Worm (Caenorhabditis elegans) whole organism, young adult: ENCODE results near the gene fbxb-74.
A peak's percentile ranks its signal among the peaks of the same experiment; 100 is the strongest.

Experiments
- B0261.1 ChIP-seq: sonication (generic microtip); optimal IDR thresholded peaks from 2 replicates; lab custom pipeline; 2016; ENCODE audit warnings: mild to moderate bottlenecking, missing genetic modification characterization, moderate library complexity, missing compliant biosample characterization
- C06A6.2 ChIP-seq: fragments of 200-800 bp; sonication (Bioruptor generic); conservative IDR thresholded peaks from 2 replicates; pipeline ENCODE4 v1.3.6; 2022; ENCODE audit warnings: missing genetic modification characterization, missing compliant biosample characterization
- D2030.7 ChIP-seq: fragments of 200-800 bp; sonication (Bioruptor generic); IDR thresholded peaks from 2 replicates; pipeline ENCODE4 v1.3.6; 2022; ENCODE audit warnings: missing genetic modification reagents, missing genetic modification characterization, missing compliant biosample characterization
- F22D6.2 ChIP-seq: sonication (generic microtip); optimal IDR thresholded peaks from 2 replicates; lab custom pipeline; 2016; ENCODE audit warnings: mild to moderate bottlenecking, missing genetic modification characterization, missing compliant biosample characterization
- F37B4.10 ChIP-seq: fragments of 200-800 bp; sonication (Bioruptor generic); IDR thresholded peaks from 2 replicates; pipeline ENCODE4 v1.3.6; 2022; ENCODE audit warnings: missing genetic modification characterization, missing compliant biosample characterization
- F49E8.2 ChIP-seq: sonication (generic microtip); optimal IDR thresholded peaks from 3 replicates; lab custom pipeline; 2017; ENCODE audit warnings: missing genetic modification characterization, mild to moderate bottlenecking, missing compliant biosample characterization, antibody characterized with exemption, moderate library complexity; ENCODE audit not compliant: insufficient read depth
- T07F8.4 ChIP-seq: sonication (generic microtip); optimal IDR thresholded peaks from 2 replicates; lab custom pipeline; 2016; ENCODE audit warnings: mild to moderate bottlenecking, missing genetic modification characterization, moderate library complexity, missing compliant biosample characterization
- Y53G8AR.9 ChIP-seq: fragments of 200-800 bp; sonication (Bioruptor generic); conservative IDR thresholded peaks from 2 replicates; pipeline ENCODE4 v1.3.6; 2022; ENCODE audit warnings: missing genetic modification reagents, missing genetic modification characterization, missing compliant biosample characterization
- Y56A3A.18 ChIP-seq: fragments of 200-800 bp; sonication (Bioruptor generic); IDR thresholded peaks from 2 replicates; pipeline ENCODE4 v1.3.6; 2022; ENCODE audit warnings: missing genetic modification reagents, missing genetic modification characterization, missing compliant biosample characterization
- akir-1 ChIP-seq: fragments of 200-800 bp; sonication (Bioruptor generic); optimal IDR thresholded peaks from 2 replicates; lab custom pipeline; 2018; ENCODE audit warnings: mild to moderate bottlenecking, missing genetic modification characterization, moderate library complexity, missing compliant biosample characterization
- ama-1 ChIP-seq, 3 experiments: fragments of 150-350 bp in 1 of 3; sonication (generic microtip) in 2 of 3; optimal IDR thresholded peaks; 2 replicates each; lab custom pipeline; 2014 to 2018; ENCODE audit warnings: missing biosample characterization in 2 of 3, missing genetic modification characterization in 2 of 3, missing genetic modification reagents in 2 of 3
- aptf-2 ChIP-seq: fragments of 200-800 bp; sonication (Bioruptor generic); conservative IDR thresholded peaks from 2 replicates; pipeline ENCODE4 v1.3.6; 2022; ENCODE audit warnings: missing genetic modification reagents, missing genetic modification characterization, missing compliant biosample characterization
- aptf-3 ChIP-seq: fragments of 200-800 bp; sonication (Bioruptor generic); IDR thresholded peaks from 2 replicates; pipeline ENCODE4 v1.3.6; 2022; ENCODE audit warnings: missing genetic modification characterization, missing compliant biosample characterization
- attf-3 ChIP-seq: fragments of 200-800 bp; sonication (Bioruptor generic); conservative IDR thresholded peaks from 2 replicates; pipeline ENCODE4 v1.3.6; 2022; ENCODE audit warnings: missing genetic modification reagents, missing genetic modification characterization, missing compliant biosample characterization
- attf-6 ChIP-seq: fragments of 200-800 bp; sonication (Bioruptor generic); IDR thresholded peaks from 2 replicates; pipeline ENCODE4 v1.3.6; 2022; ENCODE audit warnings: missing genetic modification reagents, missing genetic modification characterization, missing compliant biosample characterization
- bed-2 ChIP-seq: fragments of 200-800 bp; sonication (Bioruptor generic); IDR thresholded peaks from 2 replicates; pipeline ENCODE4 v1.3.6; 2022; ENCODE audit warnings: missing genetic modification reagents, missing genetic modification characterization, missing compliant biosample characterization
- cebp-1 ChIP-seq, 2 experiments: fragments of 200-800 bp in 1 of 2; sonication (Bioruptor generic) in 1 of 2; sonication (generic microtip) in 1 of 2; IDR thresholded peaks in 1 of 2; optimal IDR thresholded peaks in 1 of 2; 2 replicates each; pipeline versions ENCODE4 v1.3.6 to Lab custom; 2017 to 2022; ENCODE audit warnings: missing compliant biosample characterization in 2 of 2, missing genetic modification characterization in 2 of 2, mild to moderate bottlenecking in 1 of 2, missing genetic modification reagents in 1 of 2, moderate library complexity in 1 of 2
- cebp-2 ChIP-seq: fragments of 200-800 bp; sonication (Bioruptor generic); IDR thresholded peaks from 2 replicates; pipeline ENCODE4 v1.3.6; 2022; ENCODE audit warnings: missing genetic modification characterization, missing compliant biosample characterization
- ceh-27 ChIP-seq: fragments of 200-800 bp; sonication (Bioruptor generic); optimal IDR thresholded peaks from 2 replicates; lab custom pipeline; 2018; ENCODE audit warnings: mild to moderate bottlenecking, missing genetic modification characterization, moderate library complexity, missing compliant biosample characterization
- ceh-91 ChIP-seq: fragments of 200-800 bp; sonication (Bioruptor generic); IDR thresholded peaks from 2 replicates; pipeline ENCODE4 v1.3.6; 2022; ENCODE audit warnings: missing genetic modification reagents, missing genetic modification characterization, missing compliant biosample characterization
- dox-1 ChIP-seq: fragments of 200-800 bp; sonication (Bioruptor generic); IDR thresholded peaks from 2 replicates; pipeline ENCODE4 v1.3.6; 2022; ENCODE audit warnings: missing genetic modification reagents, missing genetic modification characterization, missing compliant biosample characterization
- dpff-1 ChIP-seq: sonication (generic microtip); optimal IDR thresholded peaks from 2 replicates; lab custom pipeline; 2017; ENCODE audit warnings: mild to moderate bottlenecking, missing genetic modification characterization, missing compliant biosample characterization
- dpl-1 ChIP-seq: fragments of 150-350 bp; optimal IDR thresholded peaks from 2 replicates; lab custom pipeline; 2014; ENCODE audit warnings: missing biosample characterization, missing genetic modification reagents, missing genetic modification characterization
- ets-4 ChIP-seq: fragments of 200-800 bp; sonication (Bioruptor generic); optimal IDR thresholded peaks from 2 replicates; lab custom pipeline; 2018; ENCODE audit warnings: mild to moderate bottlenecking, missing genetic modification characterization, missing compliant biosample characterization
- him-1 ChIP-seq: sonication (generic microtip); optimal IDR thresholded peaks from 2 replicates; lab custom pipeline; 2016; ENCODE audit warnings: missing genotype, missing genetic modification reagents, missing genetic modification characterization, missing compliant biosample characterization
- hlh-26 ChIP-seq: fragments of 200-800 bp; sonication (Bioruptor generic); conservative IDR thresholded peaks from 2 replicates; pipeline ENCODE4 v1.3.6; 2022; ENCODE audit warnings: missing genetic modification reagents, missing genetic modification characterization, missing compliant biosample characterization
- hsf-1 ChIP-seq: fragments of 200-800 bp; sonication (Bioruptor generic); IDR thresholded peaks from 2 replicates; pipeline ENCODE4 v1.3.6; 2022; ENCODE audit warnings: missing genetic modification reagents, missing genetic modification characterization, missing compliant biosample characterization
- lag-1 ChIP-seq: fragments of 200-800 bp; sonication (Bioruptor generic); IDR thresholded peaks from 2 replicates; pipeline ENCODE4 v1.3.6; 2022; ENCODE audit warnings: missing genetic modification reagents, missing genetic modification characterization, missing compliant biosample characterization
- lin-35 ChIP-seq, 3 experiments: fragments of 150-350 bp in 2 of 3; sonication (generic microtip) in 1 of 3; optimal IDR thresholded peaks; 2 replicates each; lab custom pipeline; 2014 to 2018; ENCODE audit warnings: missing biosample characterization in 3 of 3, missing genetic modification characterization in 3 of 3, missing genetic modification reagents in 3 of 3
- lir-1 ChIP-seq: fragments of 200-800 bp; sonication (Bioruptor generic); conservative IDR thresholded peaks from 2 replicates; pipeline ENCODE4 v1.3.6; 2022; ENCODE audit warnings: missing genetic modification reagents, missing genetic modification characterization, missing compliant biosample characterization
- madf-3 ChIP-seq: fragments of 200-800 bp; sonication (Bioruptor generic); IDR thresholded peaks from 2 replicates; pipeline ENCODE4 v1.3.6; 2022; ENCODE audit warnings: missing genetic modification reagents, missing genetic modification characterization, missing compliant biosample characterization
- mcd-1 ChIP-seq: fragments of 200-800 bp; sonication (Bioruptor generic); IDR thresholded peaks from 2 replicates; pipeline ENCODE4 v1.3.6; 2022; ENCODE audit warnings: missing genetic modification reagents, missing genetic modification characterization, missing compliant biosample characterization
- mes-4 ChIP-seq: sonication (generic microtip); optimal IDR thresholded peaks from 2 replicates; lab custom pipeline; 2016; ENCODE audit warnings: missing genotype, missing genetic modification characterization, missing compliant biosample characterization
- nhr-120 ChIP-seq: fragments of 200-800 bp; sonication (Bioruptor generic); IDR thresholded peaks from 2 replicates; pipeline ENCODE4 v1.3.6; 2022; ENCODE audit warnings: missing genetic modification characterization, missing compliant biosample characterization
- nhr-27 ChIP-seq: fragments of 200-800 bp; sonication (Bioruptor generic); optimal IDR thresholded peaks from 2 replicates; lab custom pipeline; 2018; ENCODE audit warnings: mild to moderate bottlenecking, missing genetic modification characterization, moderate library complexity, missing compliant biosample characterization
- rpc-1 ChIP-seq, 2 experiments: fragments of 150-350 bp in 1 of 2; sonication (generic microtip) in 1 of 2; optimal IDR thresholded peaks; 2 replicates each; lab custom pipeline; 2014 to 2018; ENCODE audit warnings: missing biosample characterization in 1 of 2, missing genetic modification characterization in 1 of 2, missing genetic modification reagents in 1 of 2, missing genotype in 1 of 2
- snpc-4 ChIP-seq, 5 experiments: fragments of 150-350 bp in 1 of 5; sonication (generic microtip) in 4 of 5; optimal IDR thresholded peaks; 2 replicates each; lab custom pipeline; 2014 to 2018; ENCODE audit warnings: missing genetic modification characterization in 5 of 5, missing biosample characterization in 3 of 5, antibody characterized with exemption in 2 of 5, mild to moderate bottlenecking in 2 of 5, missing compliant biosample characterization in 2 of 5, missing genotype in 2 of 5, moderate library complexity in 2 of 5, missing genetic modification reagents in 1 of 5
- zfh-2 ChIP-seq: fragments of 200-800 bp; sonication (Bioruptor generic); conservative IDR thresholded peaks from 2 replicates; pipeline ENCODE4 v1.3.6; 2022; ENCODE audit warnings: missing genetic modification reagents, missing genetic modification characterization, missing compliant biosample characterization
- ztf-18 ChIP-seq: sonication (generic microtip); optimal IDR thresholded peaks from 2 replicates; lab custom pipeline; 2016; ENCODE audit warnings: missing genotype, mild to moderate bottlenecking, missing genetic modification characterization, missing compliant biosample characterization
- ztf-25 ChIP-seq: fragments of 200-800 bp; sonication (Bioruptor generic); IDR thresholded peaks from 2 replicates; pipeline ENCODE4 v1.3.6; 2022; ENCODE audit warnings: missing genetic modification reagents, missing genetic modification characterization, missing compliant biosample characterization
- ztf-26 ChIP-seq: sonication (generic microtip); optimal IDR thresholded peaks from 2 replicates; lab custom pipeline; 2017; ENCODE audit warnings: missing genetic modification characterization, missing compliant biosample characterization
- ztf-6 ChIP-seq: fragments of 200-800 bp; sonication (Bioruptor generic); IDR thresholded peaks from 2 replicates; pipeline ENCODE4 v1.3.6; 2022; ENCODE audit warnings: missing genetic modification reagents, missing genetic modification characterization, missing compliant biosample characterization

fbxb-74 gene

ce11 chrIV:4469055-4469454 lies 30.0 kb upstream of the fbxb-74 start:
- no peak for TF ChIP-seq D2030.7 (GFP tag; lab: Robert Waterston, UW)
- no peak for TF ChIP-seq F37B4.10 (GFP tag; lab: Robert Waterston, UW)
- TF ChIP-seq aptf-3 (GFP tag; lab: Robert Waterston, UW) = no peak
- TF ChIP-seq F49E8.2 (tag; lab: Kevin White, UChicago) = no peak
- TF ChIP-seq Y53G8AR.9 (GFP tag; lab: Robert Waterston, UW) = 0 out of 2 replicates have a peak, but pooled peaks have one; percentile 7
- peak; percentile 29; the same call in 1 of the 2 replicates for TF ChIP-seq hsf-1 (GFP tag; lab: Robert Waterston, UW)
- 0 out of 2 replicates have a peak, but pooled peaks have one; percentile 22 for TF ChIP-seq cebp-2 (GFP tag; lab: Robert Waterston, UW)
- TF ChIP-seq akir-1 (GFP tag; lab: Kevin White, UChicago) = peak; percentile 9
- TF ChIP-seq zfh-2 (GFP tag; lab: Robert Waterston, UW) = peak; percentile 38; the same call in 1 of the 2 replicates

ce11 chrIV:4468046-4468727 lies 29.1 kb upstream of the fbxb-74 start:
- peak; percentile 42; the same call in 1 of the 2 replicates for TF ChIP-seq cebp-1 (GFP tag; IDR thresholded peaks at IDR 0.05; lab: Robert Waterston, UW)
- TF ChIP-seq cebp-1 (tag; optimal IDR thresholded peaks at IDR 0.05; lab: Kevin White, UChicago) = peak; percentile 81
- peak; percentile 82 for TF ChIP-seq ztf-26
- no peak for TF ChIP-seq B0261.1 (tag; lab: Kevin White, UChicago)
- TF ChIP-seq nhr-120 = no peak; the same call in 1 of the 2 replicates
- peak; percentile 33; the same call in 1 of the 2 replicates for TF ChIP-seq D2030.7 (GFP tag; lab: Robert Waterston, UW)
- TF ChIP-seq attf-3 (GFP tag; lab: Robert Waterston, UW) = no peak
- peak; percentile 30 for TF ChIP-seq snpc-4 (GFP tag; optimal IDR thresholded peaks at IDR 0.05; lab: Kevin White, UChicago)
- TF ChIP-seq snpc-4 (tag; optimal IDR thresholded peaks at IDR 0.05; lab: Kevin White, UChicago) = peak in 3 of 4 experiments; percentile 12 to 64 (median 18)
- peak; percentile 48 for TF ChIP-seq him-1
- peak; percentile 8 for TF ChIP-seq mes-4
- TF ChIP-seq ztf-6 (GFP tag; lab: Robert Waterston, UW) = no peak; the same call in 1 of the 2 replicates
- TF ChIP-seq ztf-18 = peak; percentile 36
- peak; percentile 98 for TF ChIP-seq ama-1 (optimal IDR thresholded peaks at IDR 0.05; lab: Kevin White, UChicago)
- peak in 1 of 2 experiments; percentile 13 for TF ChIP-seq ama-1 (GFP tag; optimal IDR thresholded peaks at IDR 0.05; lab: Kevin White, UChicago)
- peak; percentile 57 for TF ChIP-seq ceh-91 (GFP tag; lab: Robert Waterston, UW)
- no peak for TF ChIP-seq rpc-1 (optimal IDR thresholded peaks at IDR 0.05; lab: Kevin White, UChicago)
- TF ChIP-seq rpc-1 (tag; optimal IDR thresholded peaks at IDR 0.05; lab: Kevin White, UChicago) = no peak
- TF ChIP-seq aptf-2 = no peak
- peak; percentile 62 for TF ChIP-seq dpff-1 (tag; lab: Kevin White, UChicago)
- TF ChIP-seq Y56A3A.18 = no peak; the same call in 1 of the 2 replicates
- no peak for TF ChIP-seq nhr-27 (tag; lab: Kevin White, UChicago)
- TF ChIP-seq dox-1 (GFP tag; lab: Robert Waterston, UW) = peak; percentile 60; the same call in 1 of the 2 replicates
- peak; percentile 75 for TF ChIP-seq Y53G8AR.9 (GFP tag; lab: Robert Waterston, UW)
- peak in 2 of 3 experiments; percentile 53 to 73 for TF ChIP-seq lin-35 (GFP tag; optimal IDR thresholded peaks at IDR 0.05; lab: Kevin White, UChicago)
- peak; percentile 63; the same call in 1 of the 2 replicates for TF ChIP-seq madf-3
- TF ChIP-seq mcd-1 (GFP tag; lab: Robert Waterston, UW) = peak; percentile 56
- no peak for TF ChIP-seq attf-6
- peak; percentile 42 for TF ChIP-seq ets-4
- TF ChIP-seq lir-1 (GFP tag; lab: Robert Waterston, UW) = no peak
- TF ChIP-seq ztf-25 (GFP tag; lab: Robert Waterston, UW) = no peak
- TF ChIP-seq bed-2 = no peak
- no peak for TF ChIP-seq dpl-1 (GFP tag; lab: Kevin White, UChicago)
- no peak for TF ChIP-seq lag-1 (GFP tag; lab: Robert Waterston, UW)
- TF ChIP-seq hlh-26 (GFP tag; lab: Robert Waterston, UW) = no peak
- TF ChIP-seq F22D6.2 (tag; lab: Kevin White, UChicago) = peak; percentile 16
- TF ChIP-seq ceh-27 (GFP tag; lab: Kevin White, UChicago) = peak; percentile 38
- 0 out of 2 replicates have a peak, but pooled peaks have one; percentile 21 for TF ChIP-seq C06A6.2
- no peak for TF ChIP-seq T07F8.4
